Worm (Caenorhabditis elegans) whole organism, L4 larva: ENCODE measurements around the gene msp-59.

Experiments used
- T26A8.4 ChIP-seq: fragments of 200-800 bp; sonication (Bioruptor generic); IDR thresholded peaks from 2 replicates; pipeline ENCODE4 v1.3.6; 2022; ENCODE audit warnings: missing genetic modification characterization, missing compliant biosample characterization
- hlh-30 ChIP-seq: sonication (generic microtip); optimal IDR thresholded peaks from 2 replicates; lab custom pipeline; 2017; ENCODE audit warnings: antibody characterized with exemption, mild to moderate bottlenecking, missing genetic modification characterization, missing compliant biosample characterization; ENCODE audit not compliant: insufficient read depth
- hmg-1.1 ChIP-seq: fragments of 200-800 bp; sonication (Bioruptor generic); IDR thresholded peaks from 2 replicates; pipeline ENCODE4 v1.3.6; 2022; ENCODE audit warnings: missing genetic modification reagents, missing genetic modification characterization, missing compliant biosample characterization
- nhr-237 ChIP-seq: sonication (generic microtip); optimal IDR thresholded peaks from 2 replicates; lab custom pipeline; 2017; ENCODE audit warnings: missing biosample characterization, missing genetic modification characterization
- pha-4 ChIP-seq, 2 experiments: fragments of 150-350 bp in 1 of 2; fragments of 200-800 bp in 1 of 2; sonication (Bioruptor generic) in 1 of 2; IDR thresholded peaks in 1 of 2; optimal IDR thresholded peaks in 1 of 2; 2 replicates each; pipeline versions ENCODE4 v1.3.6 to Lab custom; 2014 to 2022; ENCODE audit warnings: missing genetic modification characterization in 2 of 2, missing genetic modification reagents in 2 of 2, missing biosample characterization in 1 of 2, missing compliant biosample characterization in 1 of 2
- zag-1 ChIP-seq: fragments of 150-350 bp; optimal IDR thresholded peaks from 2 replicates; lab custom pipeline; 2014; ENCODE audit warnings: missing biosample characterization, missing genetic modification characterization

- TF ChIP-seq hlh-30 (tag; lab: Kevin White, UChicago): no peak
- no peak for TF ChIP-seq pha-4 (GFP tag; IDR thresholded peaks at IDR 0.05; lab: Robert Waterston, UW)
- no peak for TF ChIP-seq pha-4 (tag; optimal IDR thresholded peaks at IDR 0.05; lab: Kevin White, UChicago)
- no peak for TF ChIP-seq nhr-237 (tag; lab: Kevin White, UChicago)
- no peak for TF ChIP-seq hmg-1.1
- TF ChIP-seq zag-1 (tag; lab: Kevin White, UChicago): no peak
- no peak for TF ChIP-seq T26A8.4 (GFP tag; lab: Robert Waterston, UW)
Measured at ce11 chrIV:5354564-5354963, 41.7 kb upstream of the msp-59 start.
